Worm (Caenorhabditis elegans) whole organism, mixed stage, embryonic: ENCODE measurements around the gene Y73C8C.12.
"Not testable (repeated sequence)": the region's sequence is repeated elsewhere in the genome, so short reads cannot be mapped to it uniquely, and the experiment has no call there.

Experiments
- M03D4.4 ChIP-seq: sonication (generic microtip); optimal IDR thresholded peaks from 2 replicates; lab custom pipeline; 2017; ENCODE audit warnings: mild to moderate bottlenecking, missing genetic modification characterization, missing compliant biosample characterization
- blmp-1 ChIP-seq: fragments of 150-350 bp; optimal IDR thresholded peaks from 2 replicates; lab custom pipeline; 2014; ENCODE audit warnings: missing biosample characterization, missing genetic modification characterization
- ceh-39 ChIP-seq: fragments of 150-350 bp; optimal IDR thresholded peaks from 2 replicates; lab custom pipeline; 2014; ENCODE audit warnings: missing biosample characterization, missing genetic modification characterization
- ceh-83 ChIP-seq: fragments of 200-800 bp; sonication (Bioruptor generic); optimal IDR thresholded peaks from 2 replicates; lab custom pipeline; 2018; ENCODE audit warnings: mild to moderate bottlenecking, missing genetic modification characterization, missing compliant biosample characterization
- ces-1 ChIP-seq: fragments of 150-350 bp; optimal IDR thresholded peaks from 2 replicates; lab custom pipeline; 2014; ENCODE audit warnings: missing biosample characterization, missing genetic modification reagents, missing genetic modification characterization
- cnd-1 ChIP-seq: fragments of 200-800 bp; sonication (Bioruptor generic); optimal IDR thresholded peaks from 2 replicates; lab custom pipeline; 2018; ENCODE audit warnings: mild to moderate bottlenecking, missing genetic modification characterization, missing compliant biosample characterization
- drap-1 ChIP-seq: fragments of 200-800 bp; sonication (Bioruptor generic); optimal IDR thresholded peaks from 3 replicates; lab custom pipeline; 2018; ENCODE audit warnings: mild to moderate bottlenecking, missing genetic modification characterization, missing compliant biosample characterization
- elt-1 ChIP-seq: sonication (generic microtip); optimal IDR thresholded peaks from 2 replicates; lab custom pipeline; 2017; ENCODE audit warnings: missing genetic modification characterization, mild to moderate bottlenecking, missing compliant biosample characterization, antibody characterized with exemption, moderate library complexity, borderline replicate concordance; ENCODE audit not compliant: insufficient read depth
- elt-3 ChIP-seq: fragments of 150-350 bp; optimal IDR thresholded peaks from 2 replicates; lab custom pipeline; 2014; ENCODE audit warnings: missing biosample characterization, missing genetic modification characterization
- flh-1 ChIP-seq: fragments of 200-800 bp; sonication (Bioruptor generic); optimal IDR thresholded peaks from 2 replicates; lab custom pipeline; 2018; ENCODE audit warnings: mild to moderate bottlenecking, missing genetic modification characterization, moderate library complexity, missing compliant biosample characterization
- ham-2 ChIP-seq: fragments of 200-800 bp; sonication (Bioruptor generic); optimal IDR thresholded peaks from 2 replicates; lab custom pipeline; 2018; ENCODE audit warnings: mild to moderate bottlenecking, missing genetic modification characterization, missing compliant biosample characterization
- lin-13 ChIP-seq: fragments of 150-350 bp; optimal IDR thresholded peaks from 2 replicates; lab custom pipeline; 2014; ENCODE audit warnings: missing biosample characterization, missing genetic modification characterization
- lsy-2 ChIP-seq: fragments of 150-350 bp; optimal IDR thresholded peaks from 2 replicates; lab custom pipeline; 2014; ENCODE audit warnings: missing biosample characterization, missing genetic modification characterization
- mab-5 ChIP-seq: fragments of 150-350 bp; optimal IDR thresholded peaks from 2 replicates; lab custom pipeline; 2014; ENCODE audit warnings: missing biosample characterization, missing genetic modification characterization
- mep-1 ChIP-seq: fragments of 150-350 bp; optimal IDR thresholded peaks from 2 replicates; lab custom pipeline; 2017; ENCODE audit warnings: missing biosample characterization, missing genetic modification reagents, missing genetic modification characterization, inconsistent platforms
- mls-2 ChIP-seq: sonication (generic microtip); optimal IDR thresholded peaks from 2 replicates; lab custom pipeline; 2016; ENCODE audit warnings: mild to moderate bottlenecking, missing genetic modification characterization, moderate library complexity, missing compliant biosample characterization
- nhr-12 ChIP-seq: fragments of 150-350 bp; optimal IDR thresholded peaks from 2 replicates; lab custom pipeline; 2014; ENCODE audit warnings: missing biosample characterization, missing genetic modification characterization
- nhr-2 ChIP-seq: fragments of 150-350 bp; optimal IDR thresholded peaks from 2 replicates; lab custom pipeline; 2014; ENCODE audit warnings: missing biosample characterization, missing genetic modification characterization
- nhr-237 ChIP-seq: fragments of 150-350 bp; optimal IDR thresholded peaks from 2 replicates; lab custom pipeline; 2014; ENCODE audit warnings: missing biosample characterization, missing genetic modification characterization
- nhr-28 ChIP-seq: fragments of 150-350 bp; optimal IDR thresholded peaks from 2 replicates; lab custom pipeline; 2014; ENCODE audit warnings: missing biosample characterization, missing genetic modification characterization
- nhr-76 ChIP-seq: sonication (generic microtip); optimal IDR thresholded peaks from 2 replicates; lab custom pipeline; 2017; ENCODE audit warnings: missing biosample characterization, missing genetic modification characterization
- pha-4 ChIP-seq: fragments of 150-350 bp; optimal IDR thresholded peaks from 2 replicates; lab custom pipeline; 2018; ENCODE audit warnings: missing biosample characterization, missing genetic modification reagents, missing genetic modification characterization
- sem-2 ChIP-seq: fragments of 200-800 bp; sonication (Bioruptor generic); optimal IDR thresholded peaks from 2 replicates; lab custom pipeline; 2018; ENCODE audit warnings: mild to moderate bottlenecking, missing genetic modification characterization, missing compliant biosample characterization
- snpc-4 ChIP-seq: fragments of 150-350 bp; optimal IDR thresholded peaks from 2 replicates; lab custom pipeline; 2014; ENCODE audit warnings: missing biosample characterization, missing genetic modification characterization
- sptf-1 ChIP-seq: sonication (generic microtip); optimal IDR thresholded peaks from 2 replicates; lab custom pipeline; 2017; ENCODE audit warnings: mild to moderate bottlenecking, missing genetic modification characterization, moderate library complexity, missing compliant biosample characterization
- tbx-8 ChIP-seq: fragments of 200-800 bp; sonication (Bioruptor generic); optimal IDR thresholded peaks from 2 replicates; lab custom pipeline; 2018; ENCODE audit warnings: mild to moderate bottlenecking, missing genetic modification characterization, moderate library complexity, missing compliant biosample characterization
- unc-39 ChIP-seq: fragments of 150-350 bp; optimal IDR thresholded peaks from 2 replicates; lab custom pipeline; 2014; ENCODE audit warnings: missing biosample characterization, missing genetic modification characterization
- unc-62 ChIP-seq: fragments of 150-350 bp; optimal IDR thresholded peaks from 2 replicates; lab custom pipeline; 2014; ENCODE audit warnings: missing biosample characterization, missing genetic modification reagents, missing genetic modification characterization
- zip-8 ChIP-seq: fragments of 150-350 bp; optimal IDR thresholded peaks from 2 replicates; lab custom pipeline; 2014; ENCODE audit warnings: missing biosample characterization, missing genetic modification characterization
- ztf-11 ChIP-seq: fragments of 150-350 bp; optimal IDR thresholded peaks from 2 replicates; lab custom pipeline; 2014; ENCODE audit warnings: missing biosample characterization, missing genetic modification characterization

The Y73C8C.12 gene

ce11 chrV:3094351-3094750 lies 30.7 kb upstream of the Y73C8C.12 start, which contains the start of gene cyp-33C9:
Gene cyp-33C9, minus strand, starts transcription at chrV:3094561.
- TF ChIP-seq cnd-1 (tag; lab: Kevin White, UChicago) (no peak), nhr-2 (no peak), nhr-76 (tag; lab: Kevin White, UChicago) (no peak), M03D4.4 (tag; lab: Kevin White, UChicago) (no peak), unc-62 (no peak), nhr-12 (tag; lab: Kevin White, UChicago) (no peak), nhr-237 (tag; lab: Kevin White, UChicago) (no peak), lin-13 (no peak)

- no peak for TF ChIP-seq sem-2 (GFP tag; lab: Kevin White, UChicago)
- TF ChIP-seq zip-8 (tag; lab: Kevin White, UChicago) = no peak
- TF ChIP-seq unc-62 = no peak
- no peak for TF ChIP-seq nhr-237 (tag; lab: Kevin White, UChicago)
- TF ChIP-seq mls-2 (tag; lab: Kevin White, UChicago) = no peak
- TF ChIP-seq pha-4 (tag; lab: Kevin White, UChicago) = no peak
- TF ChIP-seq tbx-8 (GFP tag; lab: Kevin White, UChicago) = no peak
- TF ChIP-seq ceh-83 (GFP tag; lab: Kevin White, UChicago) = no peak
- no peak for TF ChIP-seq ztf-11 (tag; lab: Kevin White, UChicago)
- no peak for TF ChIP-seq nhr-28 (tag; lab: Kevin White, UChicago)
- TF ChIP-seq unc-39 (tag; lab: Kevin White, UChicago) = no peak
- TF ChIP-seq ceh-39 (tag; lab: Kevin White, UChicago) = no peak
- TF ChIP-seq lsy-2 (tag; lab: Kevin White, UChicago) = no peak
- TF ChIP-seq elt-1 (tag; lab: Kevin White, UChicago) = no peak
These were observed 24.5 kb upstream of the Y73C8C.12 start for ce11 chrV:3100527-3100926.

ce11 chrV:3102049-3102448 lies 23.0 kb upstream of the Y73C8C.12 start, which contains the start of gene Y73C8C.4:
Gene Y73C8C.4, minus strand, starts transcription at chrV:3102149.
- TF ChIP-seq ceh-39 (tag; lab: Kevin White, UChicago); nhr-12 (tag; lab: Kevin White, UChicago); ces-1 (GFP tag; lab: Kevin White, UChicago): not testable (repeated sequence)
- TF ChIP-seq, all 35 proteins: peak for 0; not testable (repeated sequence) for 35

- TF ChIP-seq snpc-4 (tag; lab: Kevin White, UChicago) = no peak
- TF ChIP-seq ham-2 = no peak
- no peak for TF ChIP-seq cnd-1 (tag; lab: Kevin White, UChicago)
- TF ChIP-seq elt-1 (tag; lab: Kevin White, UChicago) = no peak
- TF ChIP-seq zip-8 (tag; lab: Kevin White, UChicago) = no peak
- TF ChIP-seq mab-5 (tag; lab: Kevin White, UChicago) = no peak
- TF ChIP-seq ceh-39 (tag; lab: Kevin White, UChicago) = no peak
- TF ChIP-seq lsy-2 (tag; lab: Kevin White, UChicago) = no peak
- no peak for TF ChIP-seq tbx-8 (GFP tag; lab: Kevin White, UChicago)
- no peak for TF ChIP-seq nhr-76 (tag; lab: Kevin White, UChicago)
These were observed 20.9 kb upstream of the Y73C8C.12 start, which contains the start of gene str-66 for ce11 chrV:3104134-3104533. Gene str-66, minus strand, starts transcription at chrV:3104234.

- TF ChIP-seq elt-1 (tag; lab: Kevin White, UChicago) = no peak
- TF ChIP-seq ces-1 (GFP tag; lab: Kevin White, UChicago) = no peak
- TF ChIP-seq cnd-1 (tag; lab: Kevin White, UChicago) = no peak
- TF ChIP-seq flh-1 (GFP tag; lab: Kevin White, UChicago) = no peak
- TF ChIP-seq nhr-76 (tag; lab: Kevin White, UChicago) = no peak
- TF ChIP-seq drap-1 (GFP tag; lab: Kevin White, UChicago) = no peak
- TF ChIP-seq nhr-28 (tag; lab: Kevin White, UChicago) = no peak
- no peak for TF ChIP-seq nhr-2
- TF ChIP-seq nhr-237 (tag; lab: Kevin White, UChicago) = no peak
- no peak for TF ChIP-seq sptf-1 (tag; lab: Kevin White, UChicago)
- no peak for TF ChIP-seq unc-62
- no peak for TF ChIP-seq blmp-1 (tag; lab: Kevin White, UChicago)
- TF ChIP-seq pha-4 (tag; lab: Kevin White, UChicago) = no peak
- no peak for TF ChIP-seq mep-1
- no peak for TF ChIP-seq lin-13
- no peak for TF ChIP-seq tbx-8 (GFP tag; lab: Kevin White, UChicago)
- no peak for TF ChIP-seq elt-3
- TF ChIP-seq nhr-12 (tag; lab: Kevin White, UChicago) = no peak
These were observed 19.2 kb upstream of the Y73C8C.12 start, which contains the start of gene str-69 for ce11 chrV:3105810-3106209. Gene str-69, minus strand, starts transcription at chrV:3105910.
